Worm (Caenorhabditis elegans) whole organism, midembryonic: Measurements from ENCODE around the gene F28G4.4.

Experiments used
- T22C8.4 ChIP-seq: fragments of 200-800 bp; sonication (Bioruptor generic); IDR thresholded peaks from 2 replicates; pipeline ENCODE4 v1.3.6; 2022; ENCODE audit warnings: missing genetic modification characterization, missing compliant biosample characterization
- cog-1 ChIP-seq: sonication (generic microtip); optimal IDR thresholded peaks from 2 replicates; lab custom pipeline; 2016; ENCODE audit warnings: missing genetic modification characterization, missing compliant biosample characterization
- flt-1 ChIP-seq: fragments of 200-800 bp; sonication (Bioruptor generic); IDR thresholded peaks from 2 replicates; pipeline ENCODE4 v1.3.6; 2022; ENCODE audit warnings: missing genetic modification characterization, missing compliant biosample characterization
- klf-2 ChIP-seq: fragments of 200-800 bp; sonication (Bioruptor generic); conservative IDR thresholded peaks from 2 replicates; pipeline ENCODE4 v1.3.6; 2022; ENCODE audit warnings: missing genetic modification reagents, missing genetic modification characterization, missing compliant biosample characterization
- med-1 ChIP-seq: sonication (generic microtip); optimal IDR thresholded peaks from 2 replicates; lab custom pipeline; 2017; ENCODE audit warnings: missing genetic modification characterization, mild to moderate bottlenecking, missing compliant biosample characterization, antibody characterized with exemption, missing genetic modification reagents; ENCODE audit not compliant: insufficient read depth
- ref-1 ChIP-seq: fragments of 200-800 bp; sonication (Bioruptor generic); conservative IDR thresholded peaks from 2 replicates; pipeline ENCODE4 v1.3.6; 2022; ENCODE audit warnings: missing genetic modification reagents, missing genetic modification characterization, missing compliant biosample characterization
- tab-1 ChIP-seq: fragments of 200-800 bp; sonication (Bioruptor generic); IDR thresholded peaks from 2 replicates; pipeline ENCODE4 v1.3.6; 2022; ENCODE audit warnings: missing genetic modification characterization, missing compliant biosample characterization
- ztf-23 ChIP-seq: fragments of 200-800 bp; sonication (Bioruptor generic); IDR thresholded peaks from 2 replicates; pipeline ENCODE4 v1.3.6; 2022; ENCODE audit warnings: missing genetic modification reagents, missing genetic modification characterization, missing compliant biosample characterization
- ztf-29 ChIP-seq: fragments of 200-800 bp; sonication (Bioruptor generic); IDR thresholded peaks from 2 replicates; pipeline ENCODE4 v1.3.6; 2022; ENCODE audit warnings: missing genetic modification reagents, missing genetic modification characterization, missing compliant biosample characterization

DNA sequence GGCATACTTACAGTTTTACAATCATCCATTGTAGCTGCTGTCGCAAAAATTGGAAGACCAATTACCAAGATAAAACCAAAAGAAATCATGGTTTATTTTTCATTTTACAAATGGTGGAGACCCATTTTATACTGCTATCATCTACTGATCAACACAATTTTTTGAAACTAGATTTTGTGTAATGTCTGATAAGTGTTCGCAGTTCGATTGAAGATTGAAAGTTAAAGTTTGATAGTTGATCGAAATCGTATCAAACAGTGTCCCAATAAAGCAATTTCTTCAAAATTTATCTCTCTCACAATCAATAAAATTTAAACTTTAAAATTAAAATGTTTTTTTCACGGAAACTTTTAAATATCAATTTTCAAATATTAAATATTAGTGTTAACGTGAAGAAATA lies 14.6 kb downstream of the F28G4.4 start, which contains the start of gene T13F3.6:
- TF ChIP-seq ref-1 = no peak
- TF ChIP-seq flt-1 (GFP tag; lab: Robert Waterston, UW) = no peak
- TF ChIP-seq med-1 (GFP tag; lab: Kevin White, UChicago) = no peak
- no peak for TF ChIP-seq ztf-29 (GFP tag; lab: Robert Waterston, UW)
- no peak for TF ChIP-seq tab-1 (GFP tag; lab: Robert Waterston, UW)
- no peak for TF ChIP-seq klf-2 (GFP tag; lab: Robert Waterston, UW)
- TF ChIP-seq ztf-23 (GFP tag; lab: Robert Waterston, UW) = no peak
- no peak for TF ChIP-seq cog-1 (tag; lab: Kevin White, UChicago)
- TF ChIP-seq T22C8.4 (GFP tag; lab: Robert Waterston, UW) = no peak
